Worm (Caenorhabditis elegans): Measurements from ENCODE around the gene ccr-4.
A peak's percentile ranks its signal among the peaks of the same experiment; 100 is the strongest.

ccr-4 gene

DNA sequence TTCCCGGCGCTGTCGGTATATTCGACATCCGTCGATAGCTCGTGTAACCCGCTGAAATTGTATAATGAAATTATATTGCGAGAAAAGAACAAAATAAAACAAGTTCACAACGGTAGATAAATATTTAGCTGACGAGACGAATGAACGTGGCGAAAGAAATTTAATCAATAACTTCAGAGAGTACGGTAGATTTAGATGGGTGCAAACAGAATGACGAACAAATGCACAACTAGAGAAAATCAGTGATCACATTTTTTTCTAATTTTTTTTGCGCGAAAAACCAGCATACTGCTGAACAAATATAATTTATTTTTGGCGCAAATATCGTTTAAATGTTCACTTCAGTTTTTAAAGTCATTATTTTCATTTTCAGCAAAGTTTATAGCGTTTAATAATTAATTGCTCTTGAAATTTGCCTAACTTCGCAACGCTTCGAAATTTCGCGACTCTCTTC, 573 bp upstream of the ccr-4 start, which contains the start of gene sec-24.2 (continued):
- TF ChIP-seq mcd-1 (GFP tag; IDR thresholded peaks at IDR 0.05) (no peak), xnd-1 (tag; optimal IDR thresholded peaks at IDR 0.05) (peak; percentile 29), Y56A3A.18 (GFP tag; IDR thresholded peaks at IDR 0.05) (no peak), ama-1 (optimal IDR thresholded peaks at IDR 0.05) (no peak), ama-1 (GFP tag; optimal IDR thresholded peaks at IDR 0.05) (no peak), ceh-91 (GFP tag; IDR thresholded peaks at IDR 0.05) (peak; percentile 58), D2030.7 (GFP tag; IDR thresholded peaks at IDR 0.05) (peak; percentile 12; the same call in 1 of the 2 replicates), ztf-28 (GFP tag; IDR thresholded peaks at IDR 0.05) (no peak), F33H1.4 (GFP tag; IDR thresholded peaks at IDR 0.05) (peak; percentile 49), C17E4.6 (GFP tag; IDR thresholded peaks at IDR 0.05) (no peak), snpc-3.4 (tag; optimal IDR thresholded peaks at IDR 0.05) (no peak), cebp-1 (GFP tag; IDR thresholded peaks at IDR 0.05) (no peak), cebp-1 (tag; optimal IDR thresholded peaks at IDR 0.05) (no peak)

DNA sequence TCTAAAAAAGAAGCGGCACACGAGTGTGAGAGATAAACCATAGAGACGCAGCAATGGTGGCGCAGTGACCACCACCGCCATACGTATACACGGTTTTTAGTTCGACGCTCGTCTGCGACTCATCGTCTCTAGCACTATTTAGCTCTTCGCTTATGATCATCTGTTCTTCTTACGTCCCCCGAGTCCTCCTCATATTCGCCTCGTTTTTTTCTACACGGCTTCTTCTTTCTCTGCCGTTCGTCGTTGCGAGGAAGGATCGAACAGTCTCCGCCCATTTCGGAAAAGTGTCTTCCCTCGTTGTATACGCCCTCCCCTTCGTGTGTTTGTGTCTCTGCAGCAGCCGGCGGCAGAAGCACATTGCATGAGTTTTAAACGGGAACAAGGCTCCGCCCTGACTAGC, 3.6 kb downstream of the ccr-4 start:
- TF ChIP-seq cebp-1 (GFP tag; IDR thresholded peaks at IDR 0.05) (0 out of 2 replicates have a peak, but pooled peaks have one; percentile 22), cebp-1 (tag; optimal IDR thresholded peaks at IDR 0.05) (no peak), F57A8.1 (GFP tag; optimal IDR thresholded peaks at IDR 0.05) (no peak), ztf-3 (GFP tag; optimal IDR thresholded peaks at IDR 0.05) (no peak), F23B12.7 (tag; optimal IDR thresholded peaks at IDR 0.05; ENCODE audit: insufficient read depth) (no peak), hmg-1.2 (GFP tag; IDR thresholded peaks at IDR 0.05) (peak; percentile 53), snpc-4 (GFP tag; optimal IDR thresholded peaks at IDR 0.05) (no peak), snpc-4 (tag; optimal IDR thresholded peaks at IDR 0.05) (peak in 1 of 4 experiments; percentile 15), mcd-1 (GFP tag; IDR thresholded peaks at IDR 0.05) (0 out of 2 replicates have a peak, but pooled peaks have one; percentile 31), nhr-27 (tag; optimal IDR thresholded peaks at IDR 0.05) (no peak), dpl-1 (GFP tag; optimal IDR thresholded peaks at IDR 0.05) (no peak), lsl-1 (GFP tag; optimal IDR thresholded peaks at IDR 0.05) (no peak), repo-1 (tag; optimal IDR thresholded peaks at IDR 0.05) (no peak), gei-17 (GFP tag; optimal IDR thresholded peaks at IDR 0.05) (no peak), K12H6.12 (tag; optimal IDR thresholded peaks at IDR 0.05) (peak; percentile 67), lsy-27 (tag; optimal IDR thresholded peaks at IDR 0.05; ENCODE audit: borderline replicate concordance, insufficient read depth) (no peak), ccch-3 (GFP tag; optimal IDR thresholded peaks at IDR 0.05) (no peak), zfh-2 (GFP tag; conservative IDR thresholded peaks at IDR 0.05) (peak; percentile 71; the same call in 1 of the 2 replicates), nhr-80 (tag; optimal IDR thresholded peaks at IDR 0.05) (no peak), dox-1 (GFP tag; IDR thresholded peaks at IDR 0.05) (peak; percentile 48; the same call in 1 of the 2 replicates), akir-1 (GFP tag; optimal IDR thresholded peaks at IDR 0.05) (no peak)

DNA sequence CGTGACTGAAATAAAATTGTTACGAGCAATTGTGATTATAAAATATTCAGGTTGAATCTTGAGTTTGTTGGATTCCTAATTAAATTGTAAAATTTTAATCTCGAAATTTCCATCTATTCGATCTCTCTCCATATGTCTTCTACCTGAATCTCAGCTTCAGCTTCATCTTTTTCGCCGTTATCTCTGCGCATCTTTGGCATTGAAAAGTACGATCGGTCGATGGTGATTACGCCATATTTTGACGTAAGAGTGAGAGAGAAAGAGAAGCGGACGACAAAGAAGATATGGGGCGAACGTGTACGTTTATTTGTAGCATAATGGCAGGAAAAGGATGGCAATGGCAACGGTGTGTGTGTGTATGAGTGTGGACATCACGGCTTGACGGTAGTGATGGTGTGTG, 5.2 kb downstream of the ccr-4 start:
- TF ChIP-seq bed-1 (GFP tag; IDR thresholded peaks at IDR 0.05) (no peak), F57C9.4 (tag; optimal IDR thresholded peaks at IDR 0.05) (no peak), snpc-3.4 (tag; optimal IDR thresholded peaks at IDR 0.05) (no peak), dox-1 (GFP tag; IDR thresholded peaks at IDR 0.05) (no peak), tlf-1 (GFP tag; optimal IDR thresholded peaks at IDR 0.05) (no peak)

DNA sequence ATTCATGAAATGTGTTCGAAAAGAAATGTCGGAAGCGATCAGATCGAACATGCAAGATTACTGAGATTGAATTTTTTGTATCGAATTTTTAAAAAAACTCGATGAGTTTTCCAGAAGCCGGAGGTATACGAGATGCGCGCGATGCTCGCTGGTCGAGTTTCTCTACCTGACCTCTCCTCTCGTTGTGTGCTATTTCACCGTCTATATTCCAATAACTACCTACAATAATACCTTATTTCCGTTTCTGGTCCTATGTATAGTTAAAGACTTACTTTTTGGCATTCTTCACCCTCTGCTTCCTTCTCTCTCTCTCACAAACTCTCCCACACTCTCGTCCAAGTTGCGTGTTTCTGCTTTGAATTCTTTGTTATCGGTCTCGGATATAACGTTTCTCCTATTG, 10.0 kb downstream of the ccr-4 start:
- TF ChIP-seq die-1 (tag; optimal IDR thresholded peaks at IDR 0.05) (no peak), madf-3 (GFP tag; IDR thresholded peaks at IDR 0.05) (peak; percentile 80; the same call in 1 of the 2 replicates), lin-40 (tag; optimal IDR thresholded peaks at IDR 0.05) (no peak), gei-17 (GFP tag; optimal IDR thresholded peaks at IDR 0.05) (no peak), ama-1 (optimal IDR thresholded peaks at IDR 0.05) (no peak), ama-1 (GFP tag; optimal IDR thresholded peaks at IDR 0.05) (no peak), cebp-2 (GFP tag; IDR thresholded peaks at IDR 0.05) (peak; percentile 86; the same call in 1 of the 2 replicates), snpc-3.4 (tag; optimal IDR thresholded peaks at IDR 0.05) (no peak), Y79H2A.3 (GFP tag; conservative IDR thresholded peaks at IDR 0.05) (0 out of 2 replicates have a peak, but pooled peaks have one; percentile 37), let-526 (GFP tag; IDR thresholded peaks at IDR 0.05) (no peak), madf-6 (GFP tag; IDR thresholded peaks at IDR 0.05) (peak; percentile 47), D2030.7 (GFP tag; IDR thresholded peaks at IDR 0.05) (no peak), B0336.3 (GFP tag; IDR thresholded peaks at IDR 0.05) (peak; percentile 49; the same call in 1 of the 2 replicates), attf-6 (GFP tag; IDR thresholded peaks at IDR 0.05) (peak; percentile 37; the same call in 1 of the 2 replicates)
